Worm (Caenorhabditis elegans): ENCODE results near the gene K05G3.2.

The K05G3.2 gene

ce11 chrX:16530455-16530854 is 35.7 kb downstream of the K05G3.2 start:
- no peak for TF ChIP-seq unc-62 (GFP tag; optimal IDR thresholded peaks at IDR 0.05 in 1 of 2)
- TF ChIP-seq unc-62 (tag; optimal IDR thresholded peaks at IDR 0.05): no peak
- no peak for TF ChIP-seq php-3 (GFP tag; IDR thresholded peaks at IDR 0.05)
- TF ChIP-seq madf-9 (GFP tag; conservative IDR thresholded peaks at IDR 0.05): no peak
- no peak for TF ChIP-seq madf-5 (GFP tag; IDR thresholded peaks at IDR 0.05)
- no peak for TF ChIP-seq unc-39 (tag; optimal IDR thresholded peaks at IDR 0.05)
- no peak for TF ChIP-seq nhr-6 (tag; optimal IDR thresholded peaks at IDR 0.05)
- TF ChIP-seq snpc-1.2 (GFP tag; IDR thresholded peaks at IDR 0.05): no peak
- no peak for TF ChIP-seq T20F7.1 (GFP tag; optimal IDR thresholded peaks at IDR 0.05)
- no peak for TF ChIP-seq pqm-1 (tag; optimal IDR thresholded peaks at IDR 0.05)
- TF ChIP-seq nhr-76 (tag; optimal IDR thresholded peaks at IDR 0.05): no peak
- TF ChIP-seq Y48G9A.11 (GFP tag; IDR thresholded peaks at IDR 0.05): no peak
- no peak for TF ChIP-seq sdz-12 (GFP tag; optimal IDR thresholded peaks at IDR 0.05)
- TF ChIP-seq nhr-237 (tag; optimal IDR thresholded peaks at IDR 0.05): no peak
- TF ChIP-seq tra-1 (GFP tag; IDR thresholded peaks at IDR 0.05): no peak
- TF ChIP-seq mes-2 (tag; optimal IDR thresholded peaks at IDR 0.05; ENCODE audit: poor library complexity, severe bottlenecking): no peak
- no peak for TF ChIP-seq ama-1 (optimal IDR thresholded peaks at IDR 0.05)
- no peak for TF ChIP-seq nhr-25 (tag; optimal IDR thresholded peaks at IDR 0.05; ENCODE audit: borderline replicate concordance, insufficient read depth)
- TF ChIP-seq nhr-77 (tag; optimal IDR thresholded peaks at IDR 0.05): no peak
- TF ChIP-seq attf-4 (tag; optimal IDR thresholded peaks at IDR 0.05): no peak
- TF ChIP-seq R02D3.7 (tag; optimal IDR thresholded peaks at IDR 0.05): no peak

- no peak for TF ChIP-seq T26A8.4 (GFP tag; IDR thresholded peaks at IDR 0.05)
- no peak for TF ChIP-seq arid-1 (GFP tag; conservative IDR thresholded peaks at IDR 0.05)
- no peak for TF ChIP-seq hlh-30 (tag; optimal IDR thresholded peaks at IDR 0.05; ENCODE audit: insufficient read depth)
Observed at ce11 chrX:16532513-16532912, 37.8 kb downstream of the K05G3.2 start.

- TF ChIP-seq hif-1 (tag; optimal IDR thresholded peaks at IDR 0.05): no peak
- no peak for TF ChIP-seq fos-1 (tag; optimal IDR thresholded peaks at IDR 0.05)
- TF ChIP-seq F44E2.7 (GFP tag; IDR thresholded peaks at IDR 0.05): no peak
- TF ChIP-seq ama-1 (optimal IDR thresholded peaks at IDR 0.05): no peak
- TF ChIP-seq dmd-9 (GFP tag; IDR thresholded peaks at IDR 0.05): no peak
- no peak for TF ChIP-seq spr-3 (GFP tag; optimal IDR thresholded peaks at IDR 0.05)
- TF ChIP-seq mxl-3 (GFP tag; optimal IDR thresholded peaks at IDR 0.05): no peak
- no peak for TF ChIP-seq F49E8.2 (tag; optimal IDR thresholded peaks at IDR 0.05; ENCODE audit: borderline replicate concordance)
- no peak for TF ChIP-seq lin-39 (tag; optimal IDR thresholded peaks at IDR 0.05)
- no peak for TF ChIP-seq zfp-3 (GFP tag; conservative IDR thresholded peaks at IDR 0.05)
- no peak for TF ChIP-seq egl-27 (tag; optimal IDR thresholded peaks at IDR 0.05)
- TF ChIP-seq egl-43 (GFP tag; IDR thresholded peaks at IDR 0.05): no peak
- no peak for TF ChIP-seq zip-11 (GFP tag; IDR thresholded peaks at IDR 0.05)
- no peak for TF ChIP-seq lin-38 (GFP tag; IDR thresholded peaks at IDR 0.05)
- no peak for TF ChIP-seq tag-97 (GFP tag; IDR thresholded peaks at IDR 0.05)
Observed at ce11 chrX:16533860-16534259, 39.1 kb downstream of the K05G3.2 start.

- TF ChIP-seq hlh-30 (tag; optimal IDR thresholded peaks at IDR 0.05; ENCODE audit: insufficient read depth): peak; percentile 8
- TF ChIP-seq madf-9 (GFP tag; conservative IDR thresholded peaks at IDR 0.05): no peak
- TF ChIP-seq daf-16 (GFP tag; optimal IDR thresholded peaks at IDR 0.05): peak in 1 of 2 experiments; percentile 44
- no peak for TF ChIP-seq daf-16 (tag; optimal IDR thresholded peaks at IDR 0.05)
- no peak for TF ChIP-seq mes-2 (tag; optimal IDR thresholded peaks at IDR 0.05; ENCODE audit: poor library complexity, severe bottlenecking)
- TF ChIP-seq ceh-20 (GFP tag; IDR thresholded peaks at IDR 0.05): peak; percentile 7; the same call in 1 of the 2 replicates
- peak; percentile 51 for TF ChIP-seq nhr-11 (tag; optimal IDR thresholded peaks at IDR 0.05)
- no peak for TF ChIP-seq spr-1 (tag; optimal IDR thresholded peaks at IDR 0.05)
Observed at ce11 chrX:16534564-16534963, 39.8 kb downstream of the K05G3.2 start.
